Worm (Caenorhabditis elegans) whole organism, early embryonic: ENCODE results near the gene acr-16.

Source experiments
- B0310.2 ChIP-seq: sonication (generic microtip); optimal IDR thresholded peaks from 2 replicates; lab custom pipeline; 2016; ENCODE audit warnings: mild to moderate bottlenecking, missing genetic modification characterization, missing compliant biosample characterization
- F13C5.2 ChIP-seq: sonication (generic microtip); optimal IDR thresholded peaks from 2 replicates; lab custom pipeline; 2017; ENCODE audit warnings: mild to moderate bottlenecking, missing genetic modification characterization, inconsistent platforms, missing compliant biosample characterization
- aly-1 ChIP-seq: sonication (generic microtip); optimal IDR thresholded peaks from 2 replicates; lab custom pipeline; 2016; ENCODE audit warnings: missing genetic modification characterization, missing compliant biosample characterization
- ama-1 ChIP-seq: fragments of 150-350 bp; optimal IDR thresholded peaks from 2 replicates; lab custom pipeline; 2014
- ceh-13 ChIP-seq: fragments of 200-800 bp; sonication (Bioruptor generic); optimal IDR thresholded peaks from 2 replicates; lab custom pipeline; 2018; ENCODE audit warnings: mild to moderate bottlenecking, missing genetic modification characterization, missing compliant biosample characterization
- ceh-36 ChIP-seq: sonication (generic microtip); optimal IDR thresholded peaks from 2 replicates; lab custom pipeline; 2016; ENCODE audit warnings: missing genetic modification characterization, inconsistent platforms, missing compliant biosample characterization
- ets-7 ChIP-seq: sonication (generic microtip); optimal IDR thresholded peaks from 2 replicates; lab custom pipeline; 2016; ENCODE audit warnings: missing genotype, missing genetic modification characterization, missing compliant biosample characterization
- flt-1 ChIP-seq: fragments of 200-800 bp; sonication (Bioruptor generic); IDR thresholded peaks from 2 replicates; pipeline ENCODE4 v1.3.6; 2022; ENCODE audit warnings: missing genetic modification characterization, missing compliant biosample characterization
- hmbx-1 ChIP-seq: sonication (generic microtip); optimal IDR thresholded peaks from 2 replicates; lab custom pipeline; 2016; ENCODE audit warnings: mild to moderate bottlenecking, missing genetic modification characterization, missing compliant biosample characterization
- hmg-4 ChIP-seq: fragments of 200-800 bp; sonication (Bioruptor generic); optimal IDR thresholded peaks from 2 replicates; lab custom pipeline; 2018; ENCODE audit warnings: mild to moderate bottlenecking, missing genetic modification characterization, missing compliant biosample characterization
- hnd-1 ChIP-seq: sonication (generic microtip); optimal IDR thresholded peaks from 2 replicates; lab custom pipeline; 2016; ENCODE audit warnings: missing genetic modification characterization, missing compliant biosample characterization
- pes-1 ChIP-seq: fragments of 200-800 bp; sonication (Bioruptor generic); IDR thresholded peaks from 2 replicates; pipeline ENCODE4 v1.3.6; 2022; ENCODE audit warnings: missing genetic modification reagents, missing genetic modification characterization, missing compliant biosample characterization
- scrt-1 ChIP-seq: fragments of 200-800 bp; sonication (Bioruptor generic); IDR thresholded peaks from 2 replicates; pipeline ENCODE4 v1.3.6; 2022; ENCODE audit warnings: missing genetic modification characterization, missing compliant biosample characterization
- sea-1 ChIP-seq: fragments of 200-800 bp; sonication (Bioruptor generic); conservative IDR thresholded peaks from 2 replicates; pipeline ENCODE4 v1.3.6; 2022; ENCODE audit warnings: missing genetic modification characterization, missing compliant biosample characterization
- tbx-11 ChIP-seq: fragments of 200-800 bp; sonication (Bioruptor generic); IDR thresholded peaks from 2 replicates; pipeline ENCODE4 v1.3.6; 2022; ENCODE audit warnings: missing genetic modification characterization, missing compliant biosample characterization
- tbx-37 ChIP-seq: fragments of 200-800 bp; sonication (Bioruptor generic); conservative IDR thresholded peaks from 2 replicates; pipeline ENCODE4 v1.3.6; 2022; ENCODE audit warnings: missing genetic modification reagents, missing genetic modification characterization, missing compliant biosample characterization
- tra-4 ChIP-seq: sonication (generic microtip); optimal IDR thresholded peaks from 2 replicates; lab custom pipeline; 2017; ENCODE audit warnings: missing genetic modification characterization, missing compliant biosample characterization

Gene acr-16

ce11 chrV:8586920-8587319 lies 25.9 kb downstream of the acr-16 start:
- TF ChIP-seq hmg-4 (no peak), flt-1 (no peak), B0310.2 (tag; lab: Kevin White, UChicago) (no peak), pes-1 (GFP tag; lab: Robert Waterston, UW) (no peak), hnd-1 (tag; lab: Kevin White, UChicago) (no peak), hmbx-1 (no peak), ceh-36 (tag; lab: Kevin White, UChicago) (no peak), ets-7 (no peak), tbx-37 (GFP tag; lab: Robert Waterston, UW) (no peak), tra-4 (tag; lab: Kevin White, UChicago) (no peak), ceh-13 (GFP tag; lab: Kevin White, UChicago) (no peak), ama-1 (no peak), tbx-11 (no peak), sea-1 (no peak), scrt-1 (GFP tag; lab: Robert Waterston, UW) (no peak)

DNA sequence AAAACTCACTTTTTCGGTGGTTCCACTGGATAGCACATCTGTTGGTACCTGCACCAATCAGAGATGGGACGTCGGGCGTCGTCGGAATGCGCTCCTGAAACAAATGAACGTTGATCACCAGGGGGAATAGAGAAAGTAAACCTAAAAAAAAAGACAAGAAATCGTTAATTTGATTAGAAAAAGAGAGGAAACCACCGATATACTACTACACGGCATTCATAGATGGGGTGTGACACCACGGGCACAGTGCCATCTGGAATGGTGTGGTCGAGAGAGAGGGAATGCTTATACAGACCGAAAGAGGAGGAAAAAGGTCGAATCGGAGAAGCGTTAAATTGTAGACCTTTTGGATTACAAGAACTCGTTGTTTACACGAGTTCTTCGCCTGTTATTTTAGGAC lies 27.1 kb downstream of the acr-16 start, which contains the start of gene C10B5.3:
C10B5.3 (minus strand) TSS at position 101 of the 400 bp plus-strand sequence.
- TF ChIP-seq ama-1 = no peak
- TF ChIP-seq scrt-1 (GFP tag; lab: Robert Waterston, UW) = no peak

DNA sequence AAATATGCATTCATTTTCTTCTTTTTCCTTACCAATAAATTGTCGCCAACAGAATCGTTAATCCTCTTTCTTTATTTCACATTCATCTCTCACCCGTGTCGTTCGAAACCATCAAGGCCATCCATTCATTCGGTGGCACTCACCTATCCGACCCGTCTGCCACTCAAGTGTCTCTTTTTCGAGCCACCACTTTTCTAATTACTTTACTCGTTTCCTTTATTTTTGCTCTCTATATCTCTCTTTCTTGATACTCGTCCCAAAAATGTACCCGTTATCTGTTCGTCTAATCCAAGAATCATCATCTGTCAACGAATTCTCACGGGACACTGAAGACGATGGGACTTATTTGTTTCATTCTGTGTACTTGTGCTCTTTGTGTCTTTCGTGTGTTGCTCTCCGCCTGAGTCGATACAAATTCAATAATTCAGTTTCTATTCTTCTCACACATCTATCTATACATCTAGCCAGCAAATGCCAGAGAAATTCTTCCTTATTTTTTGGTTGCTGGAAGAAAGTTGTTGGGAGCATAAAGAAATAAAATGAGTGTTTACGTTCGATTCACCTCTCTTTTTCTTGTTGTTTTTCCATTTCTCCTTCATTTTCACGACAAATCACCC lies 31.8 kb downstream of the acr-16 start:
- TF ChIP-seq tra-4 (tag; lab: Kevin White, UChicago) (no peak), ceh-13 (GFP tag; lab: Kevin White, UChicago) (no peak), B0310.2 (tag; lab: Kevin White, UChicago) (no peak), aly-1 (no peak), tbx-37 (GFP tag; lab: Robert Waterston, UW) (no peak), hmg-4 (no peak), scrt-1 (GFP tag; lab: Robert Waterston, UW) (no peak), pes-1 (GFP tag; lab: Robert Waterston, UW) (no peak), tbx-11 (no peak)

DNA sequence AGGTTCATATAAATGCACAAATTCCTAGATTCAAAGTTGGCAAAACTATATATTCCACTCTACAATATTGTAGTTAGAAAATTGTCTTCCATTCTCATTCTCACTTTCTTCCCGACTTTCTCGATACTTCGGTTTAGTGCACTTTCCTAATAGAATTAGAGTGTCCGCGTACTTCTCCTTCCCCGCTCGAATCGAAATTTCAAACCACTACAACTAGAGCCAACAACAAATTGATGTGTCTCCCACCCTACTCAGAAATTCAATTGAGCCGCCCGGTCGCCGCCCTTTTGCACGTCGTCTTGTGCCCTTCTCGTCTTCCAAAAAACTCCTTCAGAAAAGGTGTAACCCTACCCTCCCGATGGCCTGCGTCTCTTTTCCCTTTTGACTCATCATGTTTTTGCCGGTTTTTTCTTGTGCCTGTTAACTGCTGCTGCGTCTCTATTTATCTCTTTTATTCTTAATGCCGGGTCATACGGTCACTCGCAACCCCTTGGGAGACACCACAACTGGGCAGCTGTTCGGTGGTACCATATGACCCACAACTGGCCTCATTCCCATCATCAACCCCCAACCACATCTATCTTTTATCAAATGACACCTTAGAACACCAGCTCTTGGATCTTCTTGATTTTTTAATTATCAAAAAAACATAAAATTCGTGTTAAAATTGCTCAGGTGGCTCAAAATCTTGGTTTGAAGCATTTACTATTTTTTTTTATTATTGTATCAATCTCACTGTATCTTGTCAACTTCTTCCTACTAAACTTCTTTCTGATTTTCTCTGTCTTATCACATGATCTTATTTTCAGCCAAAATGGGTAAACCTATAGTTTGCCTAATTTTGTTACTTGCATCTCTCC lies 33.3 kb downstream of the acr-16 start, which contains the start of gene tag-196:
tag-196 (plus strand) TSS at position 810 of the 860 bp plus-strand sequence.
- TF ChIP-seq sea-1 (no peak), hnd-1 (tag; lab: Kevin White, UChicago) (no peak), pes-1 (GFP tag; lab: Robert Waterston, UW) (no peak), hmg-4 (no peak), ama-1 (no peak), flt-1 (no peak), B0310.2 (tag; lab: Kevin White, UChicago) (no peak), tbx-11 (no peak), F13C5.2 (tag; lab: Kevin White, UChicago) (no peak), hmbx-1 (no peak), ets-7 (no peak)

DNA sequence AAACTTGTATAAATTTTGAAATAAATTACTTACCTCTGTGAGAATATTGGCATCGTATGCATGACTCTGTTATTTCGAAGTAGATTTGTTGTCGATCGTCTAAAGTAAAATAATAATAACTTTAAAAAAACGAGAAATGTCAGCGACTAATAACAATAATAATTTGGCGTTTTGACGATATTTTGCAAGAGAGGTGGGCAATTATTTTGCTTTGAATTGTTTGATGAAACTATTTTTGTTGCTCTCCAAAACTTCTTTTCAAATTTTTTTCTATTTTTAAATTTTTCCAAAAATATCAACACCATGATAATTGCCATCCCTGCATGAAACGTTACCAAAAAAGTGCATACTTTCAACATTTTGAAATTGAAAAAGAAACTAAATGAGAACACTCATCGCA lies 38.2 kb downstream of the acr-16 start, which contains the start of gene F41E6.7:
F41E6.7 (minus strand) TSS at position 101 of the 400 bp plus-strand sequence.
- TF ChIP-seq hmbx-1 (no peak), aly-1 (no peak), flt-1 (no peak), pes-1 (GFP tag; lab: Robert Waterston, UW) (no peak), tra-4 (tag; lab: Kevin White, UChicago) (no peak), F13C5.2 (tag; lab: Kevin White, UChicago) (no peak), tbx-37 (GFP tag; lab: Robert Waterston, UW) (no peak), hmg-4 (no peak), scrt-1 (GFP tag; lab: Robert Waterston, UW) (no peak), ama-1 (no peak), ceh-13 (GFP tag; lab: Kevin White, UChicago) (no peak), ets-7 (no peak), tbx-11 (no peak), B0310.2 (tag; lab: Kevin White, UChicago) (no peak), sea-1 (no peak), hnd-1 (tag; lab: Kevin White, UChicago) (no peak), ceh-36 (tag; lab: Kevin White, UChicago) (no peak)

DNA sequence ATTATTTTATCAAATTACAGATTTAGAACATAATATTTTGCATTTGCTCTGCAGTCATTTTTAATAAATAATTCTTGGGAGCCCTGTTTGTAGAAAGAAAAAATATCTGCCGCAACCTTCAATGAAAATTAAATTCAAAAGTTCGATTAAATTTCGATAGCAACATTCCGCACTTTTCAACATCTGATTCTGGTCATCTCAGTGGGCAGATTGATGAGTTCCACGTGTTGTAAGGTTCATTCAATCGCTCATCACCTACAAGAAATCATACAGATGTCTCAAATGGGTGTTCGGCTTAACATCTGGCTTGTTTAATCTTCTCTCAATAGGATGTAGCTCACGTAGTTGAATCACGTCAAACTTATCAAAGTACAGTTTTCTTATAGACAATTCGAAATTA lies 38.9 kb downstream of the acr-16 start:
- TF ChIP-seq tra-4 (tag; lab: Kevin White, UChicago) (no peak), scrt-1 (GFP tag; lab: Robert Waterston, UW) (no peak), ama-1 (no peak)

ce11 chrV:8601420-8601819 lies 40.4 kb downstream of the acr-16 start, which contains the start of gene F41E6.8:
TSS of gene F41E6.8 (minus strand) at chrV:8601520.
- no peak for TF ChIP-seq pes-1 (GFP tag; lab: Robert Waterston, UW)
- TF ChIP-seq tra-4 (tag; lab: Kevin White, UChicago) = no peak
- no peak for TF ChIP-seq tbx-37 (GFP tag; lab: Robert Waterston, UW)

- TF ChIP-seq ama-1 (no peak), ets-7 (no peak), aly-1 (no peak), sea-1 (no peak), hmbx-1 (no peak), tbx-37 (GFP tag; lab: Robert Waterston, UW) (no peak), F13C5.2 (tag; lab: Kevin White, UChicago) (no peak), B0310.2 (tag; lab: Kevin White, UChicago) (no peak), pes-1 (GFP tag; lab: Robert Waterston, UW) (no peak), hnd-1 (tag; lab: Kevin White, UChicago) (no peak), tbx-11 (no peak), scrt-1 (GFP tag; lab: Robert Waterston, UW) (no peak), ceh-36 (tag; lab: Kevin White, UChicago) (no peak), hmg-4 (no peak), flt-1 (no peak), tra-4 (tag; lab: Kevin White, UChicago) (no peak)
Measured at ce11 chrV:8602638-8603037, 41.6 kb downstream of the acr-16 start, which contains the start of gene F41E6.15. TSS of gene F41E6.15 (minus strand) at chrV:8602738.
